Worm (Caenorhabditis elegans) whole organism, early embryonic: ENCODE results near the gene rnf-5.
A peak's percentile ranks its signal among the peaks of the same experiment; 100 is the strongest.

ENCODE experiments used
- B0310.2 ChIP-seq: sonication (generic microtip); optimal IDR thresholded peaks from 2 replicates; lab custom pipeline; 2016; ENCODE audit warnings: mild to moderate bottlenecking, missing genetic modification characterization, missing compliant biosample characterization
- F13C5.2 ChIP-seq: sonication (generic microtip); optimal IDR thresholded peaks from 2 replicates; lab custom pipeline; 2017; ENCODE audit warnings: mild to moderate bottlenecking, missing genetic modification characterization, inconsistent platforms, missing compliant biosample characterization
- aly-1 ChIP-seq: sonication (generic microtip); optimal IDR thresholded peaks from 2 replicates; lab custom pipeline; 2016; ENCODE audit warnings: missing genetic modification characterization, missing compliant biosample characterization
- ama-1 ChIP-seq: fragments of 150-350 bp; optimal IDR thresholded peaks from 2 replicates; lab custom pipeline; 2014
- ceh-13 ChIP-seq: fragments of 200-800 bp; sonication (Bioruptor generic); optimal IDR thresholded peaks from 2 replicates; lab custom pipeline; 2018; ENCODE audit warnings: mild to moderate bottlenecking, missing genetic modification characterization, missing compliant biosample characterization
- ceh-36 ChIP-seq: sonication (generic microtip); optimal IDR thresholded peaks from 2 replicates; lab custom pipeline; 2016; ENCODE audit warnings: missing genetic modification characterization, inconsistent platforms, missing compliant biosample characterization
- ets-7 ChIP-seq: sonication (generic microtip); optimal IDR thresholded peaks from 2 replicates; lab custom pipeline; 2016; ENCODE audit warnings: missing genotype, missing genetic modification characterization, missing compliant biosample characterization
- flt-1 ChIP-seq: fragments of 200-800 bp; sonication (Bioruptor generic); IDR thresholded peaks from 2 replicates; pipeline ENCODE4 v1.3.6; 2022; ENCODE audit warnings: missing genetic modification characterization, missing compliant biosample characterization
- hmbx-1 ChIP-seq: sonication (generic microtip); optimal IDR thresholded peaks from 2 replicates; lab custom pipeline; 2016; ENCODE audit warnings: mild to moderate bottlenecking, missing genetic modification characterization, missing compliant biosample characterization
- hmg-4 ChIP-seq: fragments of 200-800 bp; sonication (Bioruptor generic); optimal IDR thresholded peaks from 2 replicates; lab custom pipeline; 2018; ENCODE audit warnings: mild to moderate bottlenecking, missing genetic modification characterization, missing compliant biosample characterization
- hnd-1 ChIP-seq: sonication (generic microtip); optimal IDR thresholded peaks from 2 replicates; lab custom pipeline; 2016; ENCODE audit warnings: missing genetic modification characterization, missing compliant biosample characterization
- pes-1 ChIP-seq: fragments of 200-800 bp; sonication (Bioruptor generic); IDR thresholded peaks from 2 replicates; pipeline ENCODE4 v1.3.6; 2022; ENCODE audit warnings: missing genetic modification reagents, missing genetic modification characterization, missing compliant biosample characterization
- scrt-1 ChIP-seq: fragments of 200-800 bp; sonication (Bioruptor generic); IDR thresholded peaks from 2 replicates; pipeline ENCODE4 v1.3.6; 2022; ENCODE audit warnings: missing genetic modification characterization, missing compliant biosample characterization
- sea-1 ChIP-seq: fragments of 200-800 bp; sonication (Bioruptor generic); conservative IDR thresholded peaks from 2 replicates; pipeline ENCODE4 v1.3.6; 2022; ENCODE audit warnings: missing genetic modification characterization, missing compliant biosample characterization
- tbx-11 ChIP-seq: fragments of 200-800 bp; sonication (Bioruptor generic); IDR thresholded peaks from 2 replicates; pipeline ENCODE4 v1.3.6; 2022; ENCODE audit warnings: missing genetic modification characterization, missing compliant biosample characterization
- tbx-37 ChIP-seq: fragments of 200-800 bp; sonication (Bioruptor generic); conservative IDR thresholded peaks from 2 replicates; pipeline ENCODE4 v1.3.6; 2022; ENCODE audit warnings: missing genetic modification reagents, missing genetic modification characterization, missing compliant biosample characterization
- tra-4 ChIP-seq: sonication (generic microtip); optimal IDR thresholded peaks from 2 replicates; lab custom pipeline; 2017; ENCODE audit warnings: missing genetic modification characterization, missing compliant biosample characterization

rnf-5 gene

ce11 chrIII:4196301-4196987, 29.8 kb upstream of the rnf-5 start:
- no peak for TF ChIP-seq scrt-1 (GFP tag; lab: Robert Waterston, UW)
- TF ChIP-seq tbx-37 = peak; percentile 59; the same call in 1 of the 2 replicates
- peak; percentile 41 for TF ChIP-seq hmg-4 (GFP tag; lab: Kevin White, UChicago)

- no peak for TF ChIP-seq tra-4 (tag; lab: Kevin White, UChicago)
- TF ChIP-seq sea-1 = 0 out of 2 replicates have a peak, but pooled peaks have one; percentile 35
- TF ChIP-seq tbx-37 = 0 out of 2 replicates have a peak, but pooled peaks have one; percentile 5
These were observed 28.8 kb upstream of the rnf-5 start for ce11 chrIII:4195306-4196008.

ce11 chrIII:4194349-4195110, 27.9 kb upstream of the rnf-5 start:
- TF ChIP-seq hmbx-1 (no peak), ama-1 (lab: Kevin White, UChicago) (no peak), flt-1 (GFP tag; lab: Robert Waterston, UW) (no peak), hmg-4 (GFP tag; lab: Kevin White, UChicago) (no peak), scrt-1 (GFP tag; lab: Robert Waterston, UW) (no peak), hnd-1 (tag; lab: Kevin White, UChicago) (no peak), F13C5.2 (tag; lab: Kevin White, UChicago) (no peak), tbx-37 (no peak), ceh-13 (no peak), ets-7 (tag; lab: Kevin White, UChicago) (no peak), tbx-11 (GFP tag; lab: Robert Waterston, UW) (no peak), sea-1 (no peak), B0310.2 (tag; lab: Kevin White, UChicago) (no peak), aly-1 (tag; lab: Kevin White, UChicago) (no peak), pes-1 (GFP tag; lab: Robert Waterston, UW) (no peak)

ce11 chrIII:4193659-4194103, 27.0 kb upstream of the rnf-5 start, which contains the start of gene xbp-1:
TSS of gene xbp-1 (plus strand) at chrIII:4193809.
- no peak for TF ChIP-seq tbx-11 (GFP tag; lab: Robert Waterston, UW)
- no peak for TF ChIP-seq hnd-1 (tag; lab: Kevin White, UChicago)
- TF ChIP-seq sea-1 = 0 out of 2 replicates have a peak, but pooled peaks have one; percentile 21
- TF ChIP-seq aly-1 (tag; lab: Kevin White, UChicago) = peak; percentile 15
- TF ChIP-seq B0310.2 (tag; lab: Kevin White, UChicago) = peak; percentile 62
- no peak for TF ChIP-seq hmbx-1
- TF ChIP-seq F13C5.2 (tag; lab: Kevin White, UChicago) = peak; percentile 63
- TF ChIP-seq hmg-4 (GFP tag; lab: Kevin White, UChicago) = peak; percentile 42
- TF ChIP-seq ama-1 (lab: Kevin White, UChicago) = peak; percentile 6

ce11 chrIII:4191091-4191638, 24.5 kb upstream of the rnf-5 start, which contains the start of gene dnj-16:
TSS of gene dnj-16 (plus strand) at chrIII:4191141.
- TF ChIP-seq F13C5.2 (tag; lab: Kevin White, UChicago) (peak; percentile 9), tbx-11 (GFP tag; lab: Robert Waterston, UW) (no peak)

ce11 chrIII:4190241-4190640, 23.6 kb upstream of the rnf-5 start, which contains the start of gene spp-28:
TSS of gene spp-28 (minus strand) at chrIII:4190341.
- no peak for TF ChIP-seq ama-1 (lab: Kevin White, UChicago)
- TF ChIP-seq aly-1 (tag; lab: Kevin White, UChicago) = no peak
- no peak for TF ChIP-seq flt-1 (GFP tag; lab: Robert Waterston, UW)
- TF ChIP-seq ceh-36 = no peak
- no peak for TF ChIP-seq ets-7 (tag; lab: Kevin White, UChicago)
- TF ChIP-seq tra-4 (tag; lab: Kevin White, UChicago) = no peak
- no peak for TF ChIP-seq sea-1
- TF ChIP-seq scrt-1 (GFP tag; lab: Robert Waterston, UW) = no peak
- no peak for TF ChIP-seq tbx-37
- TF ChIP-seq tbx-11 (GFP tag; lab: Robert Waterston, UW) = no peak

DNA sequence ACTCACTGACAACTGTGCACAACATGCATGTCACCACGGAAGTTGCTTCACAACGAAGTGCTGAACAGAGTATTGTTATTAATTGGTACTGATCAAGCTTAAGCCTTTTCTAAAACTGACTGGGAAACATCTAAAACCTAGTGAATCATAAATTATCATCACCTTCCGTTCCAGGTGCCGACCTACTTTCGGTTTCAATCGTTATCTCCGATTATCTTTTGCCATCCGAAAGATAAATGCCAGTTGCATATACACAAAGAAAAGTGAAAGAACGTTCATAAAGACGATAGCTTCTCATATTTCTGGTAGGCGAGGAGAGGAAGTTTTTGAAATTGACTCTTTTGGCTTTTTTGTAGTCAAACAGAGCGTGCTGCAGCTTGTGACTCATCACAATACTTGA, 23.0 kb upstream of the rnf-5 start:
- TF ChIP-seq ceh-36 (no peak), hmbx-1 (no peak), B0310.2 (tag; lab: Kevin White, UChicago) (no peak), tbx-11 (GFP tag; lab: Robert Waterston, UW) (no peak)

DNA sequence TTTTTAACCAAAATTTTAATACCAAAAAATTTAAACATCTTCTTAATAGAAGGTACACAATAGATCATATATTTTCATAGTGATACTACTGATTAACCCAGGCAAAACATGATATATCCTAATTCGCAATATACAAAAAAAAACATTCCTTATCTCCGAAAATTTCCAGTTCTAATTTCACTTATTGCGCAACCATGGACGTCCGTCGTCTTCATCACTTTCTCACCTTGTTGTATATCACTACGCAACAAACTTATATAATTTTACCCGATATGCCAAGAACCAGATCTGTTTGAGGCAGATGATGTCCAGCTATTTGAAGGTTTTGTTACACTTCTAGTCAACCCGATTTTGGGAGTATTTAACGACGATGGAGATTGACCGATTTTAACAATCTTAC, 21.2 kb upstream of the rnf-5 start, which contains the start of gene R74.2:
Gene R74.2 (plus strand): TSS at position 316 of the 400 bp plus-strand sequence.
- TF ChIP-seq ceh-13 = no peak
- no peak for TF ChIP-seq hnd-1 (tag; lab: Kevin White, UChicago)
- no peak for TF ChIP-seq ama-1 (lab: Kevin White, UChicago)
- no peak for TF ChIP-seq hmbx-1
